Worm (Caenorhabditis elegans): ENCODE measurements around the gene nhr-150.

The nhr-150 gene

ce11 chrV:15497731-15498130, 16.5 kb upstream of the nhr-150 start:
- TF ChIP-seq F13C5.2 (tag; optimal IDR thresholded peaks at IDR 0.05) (no peak), B0310.2 (tag; optimal IDR thresholded peaks at IDR 0.05) (no peak), ama-1 (optimal IDR thresholded peaks at IDR 0.05) (no peak), pes-1 (GFP tag; IDR thresholded peaks at IDR 0.05) (no peak), tra-4 (tag; optimal IDR thresholded peaks at IDR 0.05) (no peak), tbx-11 (GFP tag; IDR thresholded peaks at IDR 0.05) (no peak), ets-7 (tag; optimal IDR thresholded peaks at IDR 0.05) (no peak), flt-1 (GFP tag; IDR thresholded peaks at IDR 0.05) (no peak), aly-1 (tag; optimal IDR thresholded peaks at IDR 0.05) (no peak), tbx-37 (GFP tag; conservative IDR thresholded peaks at IDR 0.05) (no peak), scrt-1 (GFP tag; IDR thresholded peaks at IDR 0.05) (no peak)

ce11 chrV:15495169-15495568, 13.9 kb upstream of the nhr-150 start, which contains the start of gene srh-219:
Gene srh-219 (plus strand): TSS chrV:15495469.
- TF ChIP-seq sea-1 (GFP tag; conservative IDR thresholded peaks at IDR 0.05) (no peak), ceh-36 (tag; optimal IDR thresholded peaks at IDR 0.05) (no peak), ets-7 (tag; optimal IDR thresholded peaks at IDR 0.05) (no peak), hmg-4 (GFP tag; optimal IDR thresholded peaks at IDR 0.05) (no peak), tbx-37 (GFP tag; conservative IDR thresholded peaks at IDR 0.05) (no peak), hnd-1 (tag; optimal IDR thresholded peaks at IDR 0.05) (no peak), ceh-13 (GFP tag; optimal IDR thresholded peaks at IDR 0.05) (no peak), ama-1 (optimal IDR thresholded peaks at IDR 0.05) (no peak), aly-1 (tag; optimal IDR thresholded peaks at IDR 0.05) (no peak), tra-4 (tag; optimal IDR thresholded peaks at IDR 0.05) (no peak)

- TF ChIP-seq ceh-36 (tag; optimal IDR thresholded peaks at IDR 0.05) (no peak), pes-1 (GFP tag; IDR thresholded peaks at IDR 0.05) (no peak), F13C5.2 (tag; optimal IDR thresholded peaks at IDR 0.05) (no peak), hmbx-1 (tag; optimal IDR thresholded peaks at IDR 0.05) (no peak), ceh-13 (GFP tag; optimal IDR thresholded peaks at IDR 0.05) (no peak), sea-1 (GFP tag; conservative IDR thresholded peaks at IDR 0.05) (no peak), flt-1 (GFP tag; IDR thresholded peaks at IDR 0.05) (no peak)
Observed at ce11 chrV:15493680-15494079, 12.4 kb upstream of the nhr-150 start, which contains the start of gene srh-218. Gene srh-218 (plus strand): TSS chrV:15493980.

ce11 chrV:15492518-15492917, 11.3 kb upstream of the nhr-150 start, which contains the start of gene str-264:
Gene str-264 (minus strand): TSS chrV:15492618.
- no peak for TF ChIP-seq pes-1 (GFP tag; IDR thresholded peaks at IDR 0.05)
- no peak for TF ChIP-seq scrt-1 (GFP tag; IDR thresholded peaks at IDR 0.05)
- TF ChIP-seq ceh-36 (tag; optimal IDR thresholded peaks at IDR 0.05): no peak
- TF ChIP-seq hnd-1 (tag; optimal IDR thresholded peaks at IDR 0.05): no peak
- TF ChIP-seq tbx-37 (GFP tag; conservative IDR thresholded peaks at IDR 0.05): no peak
- TF ChIP-seq F13C5.2 (tag; optimal IDR thresholded peaks at IDR 0.05): no peak
- TF ChIP-seq tbx-11 (GFP tag; IDR thresholded peaks at IDR 0.05): no peak
- TF ChIP-seq aly-1 (tag; optimal IDR thresholded peaks at IDR 0.05): no peak
- no peak for TF ChIP-seq B0310.2 (tag; optimal IDR thresholded peaks at IDR 0.05)
- TF ChIP-seq ceh-13 (GFP tag; optimal IDR thresholded peaks at IDR 0.05): no peak
- TF ChIP-seq flt-1 (GFP tag; IDR thresholded peaks at IDR 0.05): no peak
- TF ChIP-seq ets-7 (tag; optimal IDR thresholded peaks at IDR 0.05): no peak

ce11 chrV:15487764-15488163, 6.5 kb upstream of the nhr-150 start, which contains the start of gene srw-21:
Gene srw-21 (plus strand): TSS chrV:15488064.
- no peak for TF ChIP-seq scrt-1 (GFP tag; IDR thresholded peaks at IDR 0.05)

- TF ChIP-seq ceh-36 (tag; optimal IDR thresholded peaks at IDR 0.05) (no peak), hnd-1 (tag; optimal IDR thresholded peaks at IDR 0.05) (no peak), hmg-4 (GFP tag; optimal IDR thresholded peaks at IDR 0.05) (no peak), sea-1 (GFP tag; conservative IDR thresholded peaks at IDR 0.05) (no peak), pes-1 (GFP tag; IDR thresholded peaks at IDR 0.05) (no peak), scrt-1 (GFP tag; IDR thresholded peaks at IDR 0.05) (no peak), ceh-13 (GFP tag; optimal IDR thresholded peaks at IDR 0.05) (no peak)
Observed at ce11 chrV:15484537-15484936, 3.3 kb upstream of the nhr-150 start, which contains the start of gene C06B8.3. Gene C06B8.3 (minus strand): TSS chrV:15484637.

ce11 chrV:15483563-15483962, 2.3 kb upstream of the nhr-150 start:
- TF ChIP-seq flt-1 (GFP tag; IDR thresholded peaks at IDR 0.05): no peak
- no peak for TF ChIP-seq tbx-37 (GFP tag; conservative IDR thresholded peaks at IDR 0.05)
- no peak for TF ChIP-seq tbx-11 (GFP tag; IDR thresholded peaks at IDR 0.05)
- TF ChIP-seq hmbx-1 (tag; optimal IDR thresholded peaks at IDR 0.05): no peak
- TF ChIP-seq hnd-1 (tag; optimal IDR thresholded peaks at IDR 0.05): no peak
- no peak for TF ChIP-seq ceh-13 (GFP tag; optimal IDR thresholded peaks at IDR 0.05)
- no peak for TF ChIP-seq hmg-4 (GFP tag; optimal IDR thresholded peaks at IDR 0.05)
- TF ChIP-seq F13C5.2 (tag; optimal IDR thresholded peaks at IDR 0.05): no peak
- TF ChIP-seq ama-1 (optimal IDR thresholded peaks at IDR 0.05): no peak
- no peak for TF ChIP-seq tra-4 (tag; optimal IDR thresholded peaks at IDR 0.05)
- TF ChIP-seq ets-7 (tag; optimal IDR thresholded peaks at IDR 0.05): no peak
- TF ChIP-seq ceh-36 (tag; optimal IDR thresholded peaks at IDR 0.05): no peak
- TF ChIP-seq B0310.2 (tag; optimal IDR thresholded peaks at IDR 0.05): no peak
- TF ChIP-seq pes-1 (GFP tag; IDR thresholded peaks at IDR 0.05): no peak
- no peak for TF ChIP-seq sea-1 (GFP tag; conservative IDR thresholded peaks at IDR 0.05)
- no peak for TF ChIP-seq scrt-1 (GFP tag; IDR thresholded peaks at IDR 0.05)
- no peak for TF ChIP-seq aly-1 (tag; optimal IDR thresholded peaks at IDR 0.05)

ce11 chrV:15480505-15481075, 675 bp downstream of the nhr-150 start:
- TF ChIP-seq sea-1 (GFP tag; conservative IDR thresholded peaks at IDR 0.05) (no peak), tra-4 (tag; optimal IDR thresholded peaks at IDR 0.05) (no peak)
